Fruit fly (Drosophila melanogaster): Measurements from ENCODE around the gene CG43057.

Gene CG43057

DNA sequence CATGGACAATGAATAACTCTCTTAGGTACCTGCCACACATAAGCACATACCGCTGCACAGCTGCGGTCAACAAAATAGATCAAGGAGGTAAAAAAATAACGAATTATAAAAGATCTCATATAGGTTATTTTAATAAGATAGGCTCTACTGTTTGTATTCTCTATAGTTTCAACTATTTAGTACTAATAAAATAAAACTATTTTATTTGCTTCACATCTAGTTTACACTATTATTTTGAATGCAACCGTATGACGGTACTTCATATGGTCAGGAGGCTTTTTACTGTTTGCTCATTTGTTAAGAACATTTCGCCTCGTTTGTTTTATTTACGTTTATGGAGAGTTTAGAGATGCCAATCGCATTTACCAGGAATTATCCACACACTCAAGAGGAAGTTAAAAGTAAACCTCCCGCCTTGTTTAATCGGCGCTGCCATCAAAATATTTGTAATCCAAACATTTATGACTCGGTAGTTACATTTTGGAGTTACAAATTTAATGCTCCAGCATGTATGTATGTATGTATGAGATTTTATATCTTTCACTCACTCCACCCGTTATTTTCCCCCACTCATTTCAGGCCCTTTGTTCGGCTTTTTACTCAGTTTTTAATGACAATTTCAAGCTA lies 31.3 kb upstream of the CG43057 start (continued):
- TF ChIP-seq Ssrp (tag; optimal IDR thresholded peaks at IDR 0.05) (peak; percentile 76), ara (GFP tag; IDR thresholded peaks at IDR 0.05) (peak; percentile 61; the same call in 1 of the 2 replicates), sens (GFP tag) (peak; percentile 94), NfI (GFP tag; optimal IDR thresholded peaks at IDR 0.05) (peak; percentile 38), Fer3 (tag; optimal IDR thresholded peaks at IDR 0.05) (peak; percentile 54), abd-A (tag; optimal IDR thresholded peaks at IDR 0.05) (no peak), Bgb (GFP tag; IDR thresholded peaks at IDR 0.05; ENCODE audit: partially characterized antibody) (no peak), Hey (tag; optimal IDR thresholded peaks at IDR 0.05) (no peak), jumu (GFP tag; optimal IDR thresholded peaks at IDR 0.05) (no peak), CG2129 (GFP tag; IDR thresholded peaks at IDR 0.05; ENCODE audit: partially characterized antibody) (no peak), trh (GFP tag; optimal IDR thresholded peaks at IDR 0.05) (no peak), HLHmδ (GFP tag; optimal IDR thresholded peaks at IDR 0.05) (no peak), bigmax (GFP tag; optimal IDR thresholded peaks at IDR 0.05) (no peak), CHES-1-like (GFP tag; optimal IDR thresholded peaks at IDR 0.05) (no peak), Max (GFP tag; optimal IDR thresholded peaks at IDR 0.05) (peak; percentile 18), Nf-YA (GFP tag; IDR thresholded peaks at IDR 0.05) (no peak), Nf-YC (tag; optimal IDR thresholded peaks at IDR 0.05) (no peak), Hr51 (GFP tag; optimal IDR thresholded peaks at IDR 0.05) (peak in 1 of 2 experiments; percentile 69), CG2875 (GFP tag; optimal IDR thresholded peaks at IDR 0.05) (peak; percentile 65), bsh (GFP tag; optimal IDR thresholded peaks at IDR 0.05) (peak in 1 of 2 experiments; percentile 85), sens-2 (GFP tag; IDR thresholded peaks at IDR 0.05) (0 out of 2 replicates have a peak, but pooled peaks have one; percentile 11), CG7556 (GFP tag; optimal IDR thresholded peaks at IDR 0.05) (peak; percentile 63), dimm (GFP tag; IDR thresholded peaks at IDR 0.05) (no peak), toy (GFP tag; IDR thresholded peaks at IDR 0.05) (no peak), CG12155 (GFP tag; optimal IDR thresholded peaks at IDR 0.05) (peak; percentile 12), pita (GFP tag; optimal IDR thresholded peaks at IDR 0.05) (no peak), BEAF-32 (GFP tag; optimal IDR thresholded peaks at IDR 0.05) (no peak), nau (GFP tag; optimal IDR thresholded peaks at IDR 0.05) (peak; percentile 33), Bdp1 (GFP tag; optimal IDR thresholded peaks at IDR 0.05) (no peak), C15 (GFP tag; IDR thresholded peaks at IDR 0.05) (no peak), lbe (GFP tag; optimal IDR thresholded peaks at IDR 0.05) (no peak), Fer2 (tag; optimal IDR thresholded peaks at IDR 0.05) (no peak), gro (GFP tag; optimal IDR thresholded peaks at IDR 0.05) (no peak), fu2 (GFP tag; optimal IDR thresholded peaks at IDR 0.05) (no peak), CG3847 (GFP tag; IDR thresholded peaks at IDR 0.05) (peak; percentile 46), oc (tag; optimal IDR thresholded peaks at IDR 0.05) (peak; percentile 38), insv (GFP tag; optimal IDR thresholded peaks at IDR 0.05) (peak in 1 of 2 experiments; percentile 17), Kr (GFP tag; optimal IDR thresholded peaks at IDR 0.05) (no peak), CG6683 (GFP tag; optimal IDR thresholded peaks at IDR 0.05) (peak; percentile 8), CG7987 (GFP tag; optimal IDR thresholded peaks at IDR 0.05) (no peak), gce (GFP tag; IDR thresholded peaks at IDR 0.05) (no peak), dmrt99B (tag; optimal IDR thresholded peaks at IDR 0.05) (peak; percentile 79), rib (GFP tag; IDR thresholded peaks at IDR 0.05) (no peak), Dp (GFP tag; optimal IDR thresholded peaks at IDR 0.05) (no peak), Ptx1 (GFP tag; IDR thresholded peaks at IDR 0.05) (peak; percentile 48), CG12219 (GFP tag; optimal IDR thresholded peaks at IDR 0.05) (peak; percentile 61), CG12104 (GFP tag; optimal IDR thresholded peaks at IDR 0.05) (peak; percentile 25), Oli (tag; optimal IDR thresholded peaks at IDR 0.05) (peak; percentile 76), CG7963 (GFP tag; IDR thresholded peaks at IDR 0.05; ENCODE audit: partially characterized antibody) (no peak)

All from whole organism, embryonic.